Worm (Caenorhabditis elegans) whole organism, young adult: Measurements from ENCODE around the gene clec-143.

Experiments
- B0035.1 ChIP-seq: sonication (generic microtip); optimal IDR thresholded peaks from 2 replicates; lab custom pipeline; 2016; ENCODE audit warnings: missing genetic modification characterization, mild to moderate bottlenecking, missing compliant biosample characterization, missing genotype, missing genetic modification reagents
- D2030.7 ChIP-seq: fragments of 200-800 bp; sonication (Bioruptor generic); IDR thresholded peaks from 2 replicates; pipeline ENCODE4 v1.3.6; 2022; ENCODE audit warnings: missing genetic modification reagents, missing genetic modification characterization, missing compliant biosample characterization
- F10E7.11 ChIP-seq: sonication (generic microtip); optimal IDR thresholded peaks from 2 replicates; lab custom pipeline; 2017; ENCODE audit warnings: mild to moderate bottlenecking, missing genetic modification characterization, moderate library complexity, missing compliant biosample characterization
- F22D6.2 ChIP-seq: sonication (generic microtip); optimal IDR thresholded peaks from 2 replicates; lab custom pipeline; 2016; ENCODE audit warnings: mild to moderate bottlenecking, missing genetic modification characterization, missing compliant biosample characterization
- F33H1.4 ChIP-seq: fragments of 200-800 bp; sonication (Bioruptor generic); IDR thresholded peaks from 2 replicates; pipeline ENCODE4 v1.3.6; 2022; ENCODE audit warnings: missing genetic modification reagents, missing genetic modification characterization, missing compliant biosample characterization
- F37B4.10 ChIP-seq: fragments of 200-800 bp; sonication (Bioruptor generic); IDR thresholded peaks from 2 replicates; pipeline ENCODE4 v1.3.6; 2022; ENCODE audit warnings: missing genetic modification characterization, missing compliant biosample characterization
- F55B11.4 ChIP-seq: sonication (generic microtip); optimal IDR thresholded peaks from 2 replicates; lab custom pipeline; 2016; ENCODE audit warnings: missing compliant biosample characterization, missing genetic modification characterization, borderline replicate concordance; ENCODE audit not compliant: insufficient read depth
- Y56A3A.18 ChIP-seq: fragments of 200-800 bp; sonication (Bioruptor generic); IDR thresholded peaks from 2 replicates; pipeline ENCODE4 v1.3.6; 2022; ENCODE audit warnings: missing genetic modification reagents, missing genetic modification characterization, missing compliant biosample characterization
- akir-1 ChIP-seq: fragments of 200-800 bp; sonication (Bioruptor generic); optimal IDR thresholded peaks from 2 replicates; lab custom pipeline; 2018; ENCODE audit warnings: mild to moderate bottlenecking, missing genetic modification characterization, moderate library complexity, missing compliant biosample characterization
- attf-6 ChIP-seq: fragments of 200-800 bp; sonication (Bioruptor generic); IDR thresholded peaks from 2 replicates; pipeline ENCODE4 v1.3.6; 2022; ENCODE audit warnings: missing genetic modification reagents, missing genetic modification characterization, missing compliant biosample characterization
- cebp-1 ChIP-seq, 2 experiments: fragments of 200-800 bp in 1 of 2; sonication (Bioruptor generic) in 1 of 2; sonication (generic microtip) in 1 of 2; IDR thresholded peaks in 1 of 2; optimal IDR thresholded peaks in 1 of 2; 2 replicates each; pipeline versions ENCODE4 v1.3.6 to Lab custom; 2017 to 2022; ENCODE audit warnings: missing compliant biosample characterization in 2 of 2, missing genetic modification characterization in 2 of 2, mild to moderate bottlenecking in 1 of 2, missing genetic modification reagents in 1 of 2, moderate library complexity in 1 of 2
- ceh-100 ChIP-seq: fragments of 200-800 bp; sonication (Bioruptor generic); IDR thresholded peaks from 2 replicates; pipeline ENCODE4 v1.3.6; 2022; ENCODE audit warnings: missing genetic modification reagents, missing genetic modification characterization, missing compliant biosample characterization
- ceh-79 ChIP-seq: sonication (generic microtip); optimal IDR thresholded peaks from 2 replicates; lab custom pipeline; 2017; ENCODE audit warnings: mild to moderate bottlenecking, missing genetic modification characterization, missing compliant biosample characterization
- dox-1 ChIP-seq: fragments of 200-800 bp; sonication (Bioruptor generic); IDR thresholded peaks from 2 replicates; pipeline ENCODE4 v1.3.6; 2022; ENCODE audit warnings: missing genetic modification reagents, missing genetic modification characterization, missing compliant biosample characterization
- dpl-1 ChIP-seq: fragments of 150-350 bp; optimal IDR thresholded peaks from 2 replicates; lab custom pipeline; 2014; ENCODE audit warnings: missing biosample characterization, missing genetic modification reagents, missing genetic modification characterization
- hlh-26 ChIP-seq: fragments of 200-800 bp; sonication (Bioruptor generic); conservative IDR thresholded peaks from 2 replicates; pipeline ENCODE4 v1.3.6; 2022; ENCODE audit warnings: missing genetic modification reagents, missing genetic modification characterization, missing compliant biosample characterization
- let-526 ChIP-seq: fragments of 200-800 bp; sonication (Bioruptor generic); IDR thresholded peaks from 2 replicates; pipeline ENCODE4 v1.3.6; 2022; ENCODE audit warnings: missing genetic modification reagents, missing genetic modification characterization, missing compliant biosample characterization
- lin-40 ChIP-seq: sonication (generic microtip); optimal IDR thresholded peaks from 2 replicates; lab custom pipeline; 2016; ENCODE audit warnings: missing genetic modification characterization, mild to moderate bottlenecking, missing compliant biosample characterization, missing genotype, missing genetic modification reagents
- lsl-1 ChIP-seq: fragments of 200-800 bp; sonication (Bioruptor generic); optimal IDR thresholded peaks from 2 replicates; lab custom pipeline; 2018; ENCODE audit warnings: mild to moderate bottlenecking, missing genetic modification characterization, moderate library complexity, missing compliant biosample characterization
- madf-10 ChIP-seq: sonication (generic microtip); optimal IDR thresholded peaks from 2 replicates; lab custom pipeline; 2016; ENCODE audit warnings: mild to moderate bottlenecking, missing genetic modification characterization, missing compliant biosample characterization
- madf-3 ChIP-seq: fragments of 200-800 bp; sonication (Bioruptor generic); IDR thresholded peaks from 2 replicates; pipeline ENCODE4 v1.3.6; 2022; ENCODE audit warnings: missing genetic modification reagents, missing genetic modification characterization, missing compliant biosample characterization
- nhr-179 ChIP-seq: sonication (generic microtip); optimal IDR thresholded peaks from 2 replicates; lab custom pipeline; 2016; ENCODE audit warnings: mild to moderate bottlenecking, missing genetic modification characterization, missing compliant biosample characterization
- nhr-27 ChIP-seq: fragments of 200-800 bp; sonication (Bioruptor generic); optimal IDR thresholded peaks from 2 replicates; lab custom pipeline; 2018; ENCODE audit warnings: mild to moderate bottlenecking, missing genetic modification characterization, moderate library complexity, missing compliant biosample characterization
- nhr-80 ChIP-seq: sonication (generic microtip); optimal IDR thresholded peaks from 2 replicates; lab custom pipeline; 2016; ENCODE audit warnings: missing genetic modification characterization, missing compliant biosample characterization
- rcor-1 ChIP-seq: fragments of 200-800 bp; sonication (Bioruptor generic); IDR thresholded peaks from 2 replicates; pipeline ENCODE4 v1.3.6; 2022; ENCODE audit warnings: missing genetic modification reagents, missing genetic modification characterization, missing compliant biosample characterization
- rec-8 ChIP-seq, 2 experiments: sonication (generic microtip); optimal IDR thresholded peaks; 2 replicates each; lab custom pipeline; 2016; ENCODE audit warnings: mild to moderate bottlenecking in 2 of 2, missing genetic modification characterization in 2 of 2, missing genetic modification reagents in 2 of 2, missing genotype in 2 of 2, missing biosample characterization in 1 of 2, missing compliant biosample characterization in 1 of 2, moderate library complexity in 1 of 2
- snpc-1.1 ChIP-seq: sonication (generic microtip); optimal IDR thresholded peaks from 2 replicates; lab custom pipeline; 2017; ENCODE audit warnings: missing genetic modification characterization, mild to moderate bottlenecking, missing compliant biosample characterization, antibody characterized with exemption, moderate library complexity, missing genotype, missing genetic modification reagents; ENCODE audit not compliant: insufficient read depth

Gene clec-143

ce11 chrII:10470159-10470558, at the start of gene clec-143:
clec-143 (minus strand) TSS chrII:10470297.
- TF ChIP-seq F55B11.4 (tag; lab: Kevin White, UChicago) (no peak), D2030.7 (GFP tag; lab: Robert Waterston, UW) (no peak), nhr-80 (peak; percentile 61), ceh-100 (no peak)

- no peak for TF ChIP-seq nhr-80
These were observed 49.8 kb upstream of the clec-143 start for ce11 chrII:10519863-10520262.

ce11 chrII:10519017-10519416, 48.9 kb upstream of the clec-143 start, which contains the start of gene F59B10.4:
F59B10.4 (minus strand) TSS chrII:10519117.
- no peak for TF ChIP-seq akir-1 (GFP tag; lab: Kevin White, UChicago)
- no peak for TF ChIP-seq F33H1.4 (GFP tag; lab: Robert Waterston, UW)
- no peak for TF ChIP-seq dox-1 (GFP tag; lab: Robert Waterston, UW)
- no peak for TF ChIP-seq nhr-179 (tag; lab: Kevin White, UChicago)
- no peak for TF ChIP-seq ceh-79
- no peak for TF ChIP-seq cebp-1 (GFP tag; IDR thresholded peaks at IDR 0.05; lab: Robert Waterston, UW)
- no peak for TF ChIP-seq cebp-1 (tag; optimal IDR thresholded peaks at IDR 0.05; lab: Kevin White, UChicago)
- TF ChIP-seq F10E7.11 (tag; lab: Kevin White, UChicago) = no peak
- no peak for TF ChIP-seq F37B4.10 (GFP tag; lab: Robert Waterston, UW)

ce11 chrII:10516375-10516774, 46.3 kb upstream of the clec-143 start:
- TF ChIP-seq madf-3 (GFP tag; lab: Robert Waterston, UW) (0 out of 2 replicates have a peak, but pooled peaks have one; percentile 45), let-526 (GFP tag; lab: Robert Waterston, UW) (no peak)

- TF ChIP-seq lsl-1 (GFP tag; lab: Kevin White, UChicago) (no peak), cebp-1 (GFP tag; IDR thresholded peaks at IDR 0.05; lab: Robert Waterston, UW) (no peak), cebp-1 (tag; optimal IDR thresholded peaks at IDR 0.05; lab: Kevin White, UChicago) (peak; percentile 15)
These were observed 45.3 kb upstream of the clec-143 start for ce11 chrII:10515422-10515821.

ce11 chrII:10513377-10513776, 43.3 kb upstream of the clec-143 start:
- TF ChIP-seq cebp-1 (GFP tag; IDR thresholded peaks at IDR 0.05; lab: Robert Waterston, UW) = no peak
- TF ChIP-seq cebp-1 (tag; optimal IDR thresholded peaks at IDR 0.05; lab: Kevin White, UChicago) = peak; percentile 3
- no peak for TF ChIP-seq nhr-27 (tag; lab: Kevin White, UChicago)

- TF ChIP-seq nhr-27 (tag; lab: Kevin White, UChicago) (no peak), cebp-1 (GFP tag; IDR thresholded peaks at IDR 0.05; lab: Robert Waterston, UW) (no peak), cebp-1 (tag; optimal IDR thresholded peaks at IDR 0.05; lab: Kevin White, UChicago) (peak; percentile 1)
These were observed 40.1 kb upstream of the clec-143 start, which contains the start of gene F59B10.3 for ce11 chrII:10510242-10510641. F59B10.3 (plus strand) TSS chrII:10510542.

- TF ChIP-seq lsl-1 (GFP tag; lab: Kevin White, UChicago) = no peak
- no peak for TF ChIP-seq lin-40
- no peak for TF ChIP-seq hlh-26 (GFP tag; lab: Robert Waterston, UW)
- no peak for TF ChIP-seq B0035.1
- no peak for TF ChIP-seq attf-6
- no peak for TF ChIP-seq Y56A3A.18 (GFP tag; lab: Robert Waterston, UW)
- no peak for TF ChIP-seq madf-3 (GFP tag; lab: Robert Waterston, UW)
- TF ChIP-seq F22D6.2 = no peak
- TF ChIP-seq snpc-1.1 (tag; lab: Kevin White, UChicago) = no peak
- TF ChIP-seq rcor-1 (GFP tag; lab: Robert Waterston, UW) = no peak
- TF ChIP-seq akir-1 (GFP tag; lab: Kevin White, UChicago) = no peak
- TF ChIP-seq dpl-1 (GFP tag; lab: Kevin White, UChicago) = no peak
- no peak for TF ChIP-seq rec-8 (tag; optimal IDR thresholded peaks at IDR 0.05; lab: Kevin White, UChicago)
- TF ChIP-seq madf-10 = no peak
These were observed 39.6 kb upstream of the clec-143 start, which contains the start of gene F59B10.2 for ce11 chrII:10509746-10510145. F59B10.2 (minus strand) TSS chrII:10509846.
